Worm (Caenorhabditis elegans) whole organism, L1 larva: ENCODE results near the gene htp-2.

Experiments used
- C04F5.9 ChIP-seq: sonication (generic microtip); optimal IDR thresholded peaks from 2 replicates; lab custom pipeline; 2016; ENCODE audit warnings: missing genetic modification characterization, missing compliant biosample characterization
- C16A3.4 ChIP-seq: fragments of 150-350 bp; optimal IDR thresholded peaks from 2 replicates; lab custom pipeline; 2014; ENCODE audit warnings: missing biosample characterization, missing genetic modification characterization
- C34B4.2 ChIP-seq: sonication (generic microtip); optimal IDR thresholded peaks from 2 replicates; lab custom pipeline; 2017; ENCODE audit warnings: mild to moderate bottlenecking, missing genetic modification characterization, missing compliant biosample characterization
- aha-1 ChIP-seq: fragments of 150-350 bp; optimal IDR thresholded peaks from 2 replicates; lab custom pipeline; 2014; ENCODE audit warnings: missing biosample characterization, missing genetic modification characterization
- aly-2 ChIP-seq: fragments of 150-350 bp; optimal IDR thresholded peaks from 2 replicates; lab custom pipeline; 2014; ENCODE audit warnings: missing biosample characterization, missing genetic modification characterization
- ama-1 ChIP-seq: fragments of 150-350 bp; optimal IDR thresholded peaks from 2 replicates; lab custom pipeline; 2014
- ceh-63 ChIP-seq: fragments of 200-800 bp; sonication (Bioruptor generic); optimal IDR thresholded peaks from 2 replicates; lab custom pipeline; 2018; ENCODE audit warnings: mild to moderate bottlenecking, missing genetic modification characterization, missing compliant biosample characterization
- ceh-8 ChIP-seq: fragments of 200-800 bp; sonication (Bioruptor generic); optimal IDR thresholded peaks from 2 replicates; lab custom pipeline; 2018; ENCODE audit warnings: mild to moderate bottlenecking, missing genetic modification characterization, moderate library complexity, missing compliant biosample characterization
- ceh-88 ChIP-seq: fragments of 200-800 bp; sonication (Bioruptor generic); IDR thresholded peaks from 2 replicates; pipeline ENCODE4 v1.3.6; 2022; ENCODE audit warnings: missing genetic modification characterization, missing compliant biosample characterization
- ceh-90 ChIP-seq: sonication (generic microtip); optimal IDR thresholded peaks from 2 replicates; lab custom pipeline; 2016; ENCODE audit warnings: missing genetic modification characterization, missing compliant biosample characterization
- efl-1 ChIP-seq, 4 experiments: fragments of 150-350 bp; optimal IDR thresholded peaks in 3 of 4; peaks in 1 of 4; 1 replicate in 1 of 4; 2 replicates in 3 of 4; lab custom pipeline; 2014; ENCODE audit warnings: missing biosample characterization in 2 of 4, missing genetic modification characterization in 2 of 4, missing genetic modification reagents in 2 of 4
- efl-3 ChIP-seq: fragments of 200-800 bp; sonication (Bioruptor generic); optimal IDR thresholded peaks from 2 replicates; lab custom pipeline; 2018; ENCODE audit warnings: mild to moderate bottlenecking, missing genetic modification characterization, missing compliant biosample characterization
- egl-13 ChIP-seq: sonication (generic microtip); optimal IDR thresholded peaks from 2 replicates; lab custom pipeline; 2016; ENCODE audit warnings: missing genotype, missing genetic modification reagents, missing genetic modification characterization, missing compliant biosample characterization
- elt-2 ChIP-seq: sonication (generic microtip); optimal IDR thresholded peaks from 2 replicates; lab custom pipeline; 2016; ENCODE audit warnings: missing genetic modification characterization, mild to moderate bottlenecking, inconsistent platforms, missing compliant biosample characterization, missing genetic modification reagents
- ets-5 ChIP-seq: fragments of 200-800 bp; sonication (Bioruptor generic); IDR thresholded peaks from 2 replicates; pipeline ENCODE4 v1.3.6; 2022; ENCODE audit warnings: missing genetic modification characterization, missing compliant biosample characterization
- fkh-4 ChIP-seq: sonication (generic microtip); optimal IDR thresholded peaks from 2 replicates; lab custom pipeline; 2016; ENCODE audit warnings: missing compliant biosample characterization, missing genetic modification characterization, borderline replicate concordance
- fkh-8 ChIP-seq: sonication (generic microtip); optimal IDR thresholded peaks from 2 replicates; lab custom pipeline; 2016; ENCODE audit warnings: mild to moderate bottlenecking, missing genetic modification characterization, missing compliant biosample characterization
- lin-14 ChIP-seq: fragments of 200-800 bp; sonication (Bioruptor generic); optimal IDR thresholded peaks from 2 replicates; lab custom pipeline; 2018; ENCODE audit warnings: mild to moderate bottlenecking, missing genetic modification characterization, moderate library complexity, missing compliant biosample characterization
- lin-15B ChIP-seq: fragments of 150-350 bp; sonication (generic microtip); optimal IDR thresholded peaks from 3 replicates; lab custom pipeline; 2014; ENCODE audit warnings: missing biosample characterization, missing genetic modification characterization
- lin-35 ChIP-seq, 2 experiments: fragments of 150-350 bp; optimal IDR thresholded peaks; 2 replicates each; lab custom pipeline; 2014; ENCODE audit warnings: missing biosample characterization in 2 of 2, missing genetic modification characterization in 2 of 2, missing genetic modification reagents in 2 of 2
- lin-39 ChIP-seq: fragments of 150-350 bp; optimal IDR thresholded peaks from 2 replicates; lab custom pipeline; 2014; ENCODE audit warnings: missing biosample characterization, missing genetic modification reagents, missing genetic modification characterization
- lsy-2 ChIP-seq, 2 experiments: fragments of 150-350 bp; optimal IDR thresholded peaks; 2 replicates each; lab custom pipeline; 2014; ENCODE audit warnings: missing biosample characterization in 2 of 2, missing genetic modification characterization in 2 of 2
- mef-2 ChIP-seq: fragments of 150-350 bp; optimal IDR thresholded peaks from 2 replicates; lab custom pipeline; 2014; ENCODE audit warnings: missing biosample characterization, missing genetic modification characterization
- mep-1 ChIP-seq: fragments of 150-350 bp; optimal IDR thresholded peaks from 2 replicates; lab custom pipeline; 2014; ENCODE audit warnings: missing biosample characterization, missing genetic modification characterization
- nhr-11 ChIP-seq: fragments of 150-350 bp; optimal IDR thresholded peaks from 2 replicates; lab custom pipeline; 2014; ENCODE audit warnings: missing biosample characterization, missing genetic modification characterization
- nhr-12 ChIP-seq: sonication (generic microtip); optimal IDR thresholded peaks from 2 replicates; lab custom pipeline; 2017; ENCODE audit warnings: missing biosample characterization, missing genetic modification characterization
- nhr-20 ChIP-seq: sonication (generic microtip); optimal IDR thresholded peaks from 2 replicates; lab custom pipeline; 2016; ENCODE audit warnings: mild to moderate bottlenecking, missing genetic modification characterization, missing compliant biosample characterization
- nhr-237 ChIP-seq: fragments of 150-350 bp; optimal IDR thresholded peaks from 2 replicates; lab custom pipeline; 2014; ENCODE audit warnings: missing biosample characterization, missing genetic modification characterization
- nhr-28 ChIP-seq: fragments of 150-350 bp; optimal IDR thresholded peaks from 2 replicates; lab custom pipeline; 2014; ENCODE audit warnings: missing biosample characterization, missing genetic modification characterization
- nhr-71 ChIP-seq: sonication (generic microtip); optimal IDR thresholded peaks from 2 replicates; lab custom pipeline; 2016; ENCODE audit warnings: mild to moderate bottlenecking, missing genetic modification characterization, moderate library complexity, missing compliant biosample characterization
- nhr-76 ChIP-seq: sonication (generic microtip); optimal IDR thresholded peaks from 2 replicates; lab custom pipeline; 2017; ENCODE audit warnings: missing biosample characterization, missing genetic modification characterization
- nhr-77 ChIP-seq: fragments of 150-350 bp; optimal IDR thresholded peaks from 2 replicates; lab custom pipeline; 2014; ENCODE audit warnings: missing biosample characterization, missing genetic modification characterization
- nhr-90 ChIP-seq: sonication (generic microtip); optimal IDR thresholded peaks from 2 replicates; lab custom pipeline; 2016; ENCODE audit warnings: mild to moderate bottlenecking, missing genetic modification characterization, missing compliant biosample characterization; ENCODE audit not compliant: poor library complexity
- rnt-1 ChIP-seq: sonication (generic microtip); optimal IDR thresholded peaks from 2 replicates; lab custom pipeline; 2016; ENCODE audit warnings: mild to moderate bottlenecking, missing genetic modification characterization, moderate library complexity, missing compliant biosample characterization
- snpc-4 ChIP-seq: fragments of 150-350 bp; optimal IDR thresholded peaks from 2 replicates; lab custom pipeline; 2014; ENCODE audit warnings: missing biosample characterization, missing genetic modification characterization
- snu-23 ChIP-seq: sonication (generic microtip); optimal IDR thresholded peaks from 2 replicates; lab custom pipeline; 2016; ENCODE audit warnings: missing genetic modification characterization, missing compliant biosample characterization
- sup-37 ChIP-seq: fragments of 200-800 bp; sonication (Bioruptor generic); optimal IDR thresholded peaks from 2 replicates; lab custom pipeline; 2018; ENCODE audit warnings: mild to moderate bottlenecking, missing genetic modification characterization, missing compliant biosample characterization
- swsn-7 ChIP-seq: sonication (generic microtip); optimal IDR thresholded peaks from 2 replicates; lab custom pipeline; 2016; ENCODE audit warnings: missing genetic modification characterization, missing compliant biosample characterization
- tbx-2 ChIP-seq: sonication (generic microtip); optimal IDR thresholded peaks from 2 replicates; lab custom pipeline; 2016; ENCODE audit warnings: missing genetic modification characterization, missing compliant biosample characterization
- unc-62 ChIP-seq: fragments of 150-350 bp; optimal IDR thresholded peaks from 2 replicates; lab custom pipeline; 2014; ENCODE audit warnings: missing biosample characterization, missing genetic modification reagents, missing genetic modification characterization
- unc-98 ChIP-seq: fragments of 200-800 bp; sonication (Bioruptor generic); IDR thresholded peaks from 2 replicates; pipeline ENCODE4 v1.3.6; 2022; ENCODE audit warnings: missing genetic modification characterization, missing compliant biosample characterization
- zag-1 ChIP-seq: fragments of 150-350 bp; optimal IDR thresholded peaks from 2 replicates; lab custom pipeline; 2014; ENCODE audit warnings: missing biosample characterization, missing genetic modification characterization
- ztf-11 ChIP-seq, 2 experiments: sonication (generic microtip); optimal IDR thresholded peaks; 2 replicates each; lab custom pipeline; 2016 to 2017; ENCODE audit warnings: missing genetic modification characterization in 2 of 2, missing biosample characterization in 1 of 2, missing compliant biosample characterization in 1 of 2

The htp-2 gene

ce11 chrIV:6419031-6419582 is at the start of gene htp-2, which contains the start of gene Y73B6BL.23:
TSS of gene htp-2 (plus strand) at chrIV:6419522.
TSS of gene Y73B6BL.23 (minus strand) at chrIV:6419081.
- TF ChIP-seq nhr-11 (tag; lab: Kevin White, UChicago) = no peak
- no peak for TF ChIP-seq lsy-2 (tag; optimal IDR thresholded peaks at IDR 0.05; lab: Kevin White, UChicago)
- TF ChIP-seq lin-15B (tag; lab: Kevin White, UChicago) = no peak
- no peak for TF ChIP-seq elt-2 (tag; lab: Kevin White, UChicago)
- TF ChIP-seq nhr-237 (tag; lab: Kevin White, UChicago) = no peak
- TF ChIP-seq tbx-2 (tag; lab: Kevin White, UChicago) = no peak
- no peak for TF ChIP-seq zag-1 (tag; lab: Kevin White, UChicago)
- no peak for TF ChIP-seq nhr-71
- no peak for TF ChIP-seq C34B4.2 (tag; lab: Kevin White, UChicago)
- TF ChIP-seq snu-23 (GFP tag; lab: Kevin White, UChicago) = no peak
- TF ChIP-seq aly-2 (tag; lab: Kevin White, UChicago) = no peak
- TF ChIP-seq aha-1 (tag; lab: Kevin White, UChicago) = no peak
- TF ChIP-seq nhr-90 (tag; lab: Kevin White, UChicago) = no peak
- no peak for TF ChIP-seq ceh-8
- TF ChIP-seq ceh-63 (GFP tag; lab: Kevin White, UChicago) = no peak
- no peak for TF ChIP-seq rnt-1 (tag; lab: Kevin White, UChicago)

- no peak for TF ChIP-seq C16A3.4 (tag; lab: Kevin White, UChicago)
- TF ChIP-seq fkh-4 = no peak
- no peak for TF ChIP-seq ceh-90 (tag; lab: Kevin White, UChicago)
- no peak for TF ChIP-seq lin-35 (GFP tag; optimal IDR thresholded peaks at IDR 0.05; lab: Kevin White, UChicago)
- TF ChIP-seq C04F5.9 (tag; lab: Kevin White, UChicago) = no peak
- no peak for TF ChIP-seq ets-5 (GFP tag; lab: Robert Waterston, UW)
- no peak for TF ChIP-seq unc-62 (GFP tag; lab: Kevin White, UChicago)
- no peak for TF ChIP-seq lin-15B (tag; lab: Kevin White, UChicago)
These were observed 47.1 kb upstream of the htp-2 start for ce11 chrIV:6372267-6372666.

- TF ChIP-seq fkh-4 = no peak
- no peak for TF ChIP-seq C04F5.9 (tag; lab: Kevin White, UChicago)
- no peak for TF ChIP-seq elt-2 (tag; lab: Kevin White, UChicago)
- TF ChIP-seq snpc-4 (tag; lab: Kevin White, UChicago) = no peak
- TF ChIP-seq nhr-11 (tag; lab: Kevin White, UChicago) = no peak
- TF ChIP-seq ceh-88 = no peak
- no peak for TF ChIP-seq lin-14 (GFP tag; lab: Kevin White, UChicago)
- no peak for TF ChIP-seq efl-3 (GFP tag; lab: Kevin White, UChicago)
- TF ChIP-seq ama-1 = no peak
- TF ChIP-seq, all 84 proteins: peak for 0
These were observed 46.3 kb upstream of the htp-2 start, which contains the start of gene smg-3 for ce11 chrIV:6372993-6373392. TSS of gene smg-3 (minus strand) at chrIV:6373093.

ce11 chrIV:6373721-6374120 is 45.6 kb upstream of the htp-2 start:
- TF ChIP-seq mep-1 = no peak
- TF ChIP-seq efl-1 (optimal IDR thresholded peaks at IDR 0.05; lab: Kevin White, UChicago) = no peak
- peak in 1 of 2 experiments; percentile 8 for TF ChIP-seq efl-1 (GFP tag; optimal IDR thresholded peaks at IDR 0.05 in 1 of 2; lab: Kevin White, UChicago)
- no peak for TF ChIP-seq nhr-20 (tag; lab: Kevin White, UChicago)
- TF ChIP-seq lin-39 (tag; lab: Kevin White, UChicago) = no peak

- no peak for TF ChIP-seq sup-37
- TF ChIP-seq nhr-77 (tag; lab: Kevin White, UChicago) = peak; percentile 58
- peak; percentile 18 for TF ChIP-seq elt-2 (tag; lab: Kevin White, UChicago)
- TF ChIP-seq nhr-11 (tag; lab: Kevin White, UChicago) = no peak
- TF ChIP-seq swsn-7 (tag; lab: Kevin White, UChicago) = peak; percentile 72
- TF ChIP-seq nhr-28 (tag; lab: Kevin White, UChicago) = no peak
- TF ChIP-seq aha-1 (tag; lab: Kevin White, UChicago) = no peak
- no peak for TF ChIP-seq ceh-88
- peak; percentile 85 for TF ChIP-seq snu-23 (GFP tag; lab: Kevin White, UChicago)
- TF ChIP-seq mef-2 (tag; lab: Kevin White, UChicago) = no peak
- TF ChIP-seq unc-98 (GFP tag; lab: Robert Waterston, UW) = no peak
- peak; percentile 54 for TF ChIP-seq egl-13 (tag; lab: Kevin White, UChicago)
- TF ChIP-seq ztf-11 (tag; optimal IDR thresholded peaks at IDR 0.05; lab: Kevin White, UChicago) = peak in 1 of 2 experiments; percentile 31
- TF ChIP-seq nhr-76 = no peak
- peak; percentile 64 for TF ChIP-seq fkh-8
- peak; percentile 59 for TF ChIP-seq snpc-4 (tag; lab: Kevin White, UChicago)
- TF ChIP-seq nhr-90 (tag; lab: Kevin White, UChicago) = peak; percentile 63
- no peak for TF ChIP-seq nhr-12 (tag; lab: Kevin White, UChicago)
These were observed 42.7 kb upstream of the htp-2 start, which contains the start of the genes hrpf-2 and bli-6 for ce11 chrIV:6376473-6377115. TSS of gene hrpf-2 (minus strand) at chrIV:6376523. TSS of gene bli-6 (plus strand) at chrIV:6377065.
